Fruit fly (Drosophila melanogaster): ENCODE data around the gene CG4199.
A peak's percentile ranks its signal among the peaks of the same experiment; 100 is the strongest.

The CG4199 gene

DNA sequence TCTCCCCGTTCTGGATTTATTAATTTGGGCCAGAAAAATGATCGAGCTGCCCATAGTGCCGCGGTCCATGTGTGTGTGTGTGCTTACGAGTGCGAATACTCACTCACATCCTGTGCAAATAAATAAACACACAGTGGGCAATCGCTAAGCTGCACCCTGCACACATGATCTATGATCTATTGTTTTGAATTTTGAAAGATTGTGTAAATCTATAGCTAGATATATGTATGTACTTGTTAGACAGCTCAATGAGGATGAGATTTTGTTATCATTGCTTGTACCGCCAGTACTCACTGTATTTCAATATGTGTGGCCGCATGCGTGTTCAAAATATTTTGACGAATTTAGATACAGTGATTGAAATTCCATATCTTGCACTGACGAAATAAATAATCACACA is 9.8 kb upstream of the CG4199 start (continued):
- no peak for TF ChIP-seq croc (GFP tag; conservative IDR thresholded peaks at IDR 0.05)
- no peak for TF ChIP-seq Hr39 (optimal IDR thresholded peaks at IDR 0.05)
- TF ChIP-seq CG11560 (tag; IDR thresholded peaks at IDR 0.05) = peak; percentile 52; the same call in 2 of the 3 replicates
- TF ChIP-seq row (GFP tag; IDR thresholded peaks at IDR 0.05) = peak; percentile 71
- no peak for TF ChIP-seq tll (GFP tag; optimal IDR thresholded peaks at IDR 0.05)
- TF ChIP-seq CG10565 (GFP tag; optimal IDR thresholded peaks at IDR 0.05) = no peak
- peak; percentile 39 for TF ChIP-seq chn (GFP tag; optimal IDR thresholded peaks at IDR 0.05)
- TF ChIP-seq org-1 (GFP tag; optimal IDR thresholded peaks at IDR 0.05) = peak; percentile 26
- TF ChIP-seq CG10431 (GFP tag; optimal IDR thresholded peaks at IDR 0.05) = no peak
- no peak for TF ChIP-seq CG2116 (GFP tag; optimal IDR thresholded peaks at IDR 0.05)
- peak; percentile 43 for TF ChIP-seq CG10366 (GFP tag; IDR thresholded peaks at IDR 0.05)
- peak; percentile 88 for TF ChIP-seq CG12769 (tag; optimal IDR thresholded peaks at IDR 0.05)
- TF ChIP-seq CG31441 (GFP tag; IDR thresholded peaks at IDR 0.05) = no peak
- TF ChIP-seq gce (GFP tag; IDR thresholded peaks at IDR 0.05) = no peak
- TF ChIP-seq CkIIα-i1 (GFP tag; IDR thresholded peaks at IDR 0.05) = no peak
- TF ChIP-seq Adf1 (GFP tag; IDR thresholded peaks at IDR 0.05) = no peak
- peak; percentile 80 for TF ChIP-seq mam (GFP tag; optimal IDR thresholded peaks at IDR 0.05)
- TF ChIP-seq CG7928 (GFP tag; optimal IDR thresholded peaks at IDR 0.05) = peak; percentile 55
- no peak for TF ChIP-seq vnd (GFP tag; IDR thresholded peaks at IDR 0.05; ENCODE audit: partially characterized antibody)
- peak; percentile 40 for TF ChIP-seq Usf (GFP tag; optimal IDR thresholded peaks at IDR 0.05)
- no peak for TF ChIP-seq unc-4 (GFP tag; IDR thresholded peaks at IDR 0.05; ENCODE audit: partially characterized antibody)
- TF ChIP-seq CG12071 (GFP tag; optimal IDR thresholded peaks at IDR 0.05) = peak; percentile 53
- TF ChIP-seq shn (GFP tag; optimal IDR thresholded peaks at IDR 0.05) = no peak
- TF ChIP-seq CG32772 (GFP tag; IDR thresholded peaks at IDR 0.05) = no peak
- no peak for TF ChIP-seq CG32767 (GFP tag; IDR thresholded peaks at IDR 0.05)
- no peak for TF ChIP-seq CG17612 (GFP tag; IDR thresholded peaks at IDR 0.05)
- no peak for TF ChIP-seq CG6654 (GFP tag; optimal IDR thresholded peaks at IDR 0.05)
- TF ChIP-seq CG17568 (GFP tag; optimal IDR thresholded peaks at IDR 0.05) = no peak
- no peak for TF ChIP-seq Oaz (GFP tag; IDR thresholded peaks at IDR 0.05)
- TF ChIP-seq scrt (GFP tag; optimal IDR thresholded peaks at IDR 0.05) = peak; percentile 49
- no peak for TF ChIP-seq ewg (GFP tag; optimal IDR thresholded peaks at IDR 0.05)
- TF ChIP-seq sens-2 (GFP tag; IDR thresholded peaks at IDR 0.05) = no peak
- no peak for TF ChIP-seq Six4 (GFP tag; optimal IDR thresholded peaks at IDR 0.05)
- no peak for TF ChIP-seq CG4730 (GFP tag; IDR thresholded peaks at IDR 0.05)
- TF ChIP-seq CG17829 (tag; optimal IDR thresholded peaks at IDR 0.05) = no peak
- no peak for TF ChIP-seq fru (optimal IDR thresholded peaks at IDR 0.05)
- peak in 1 of 2 experiments; percentile 61 for TF ChIP-seq bsh (GFP tag; optimal IDR thresholded peaks at IDR 0.05)
- no peak for TF ChIP-seq nerfin-1 (tag; optimal IDR thresholded peaks at IDR 0.05)
- no peak for TF ChIP-seq tup (GFP tag; optimal IDR thresholded peaks at IDR 0.05)
- peak; percentile 53; the same call in 1 of the 2 replicates for TF ChIP-seq Poxn (GFP tag; IDR thresholded peaks at IDR 0.05)
- peak; percentile 23 for TF ChIP-seq Ravus (GFP tag; IDR thresholded peaks at IDR 0.05)
- peak; percentile 77 for TF ChIP-seq Fer3 (tag; optimal IDR thresholded peaks at IDR 0.05)
- TF ChIP-seq tx (GFP tag; optimal IDR thresholded peaks at IDR 0.05) = peak; percentile 1
- TF ChIP-seq Hr51 (GFP tag; optimal IDR thresholded peaks at IDR 0.05) = peak; percentile 18 to 42
- TF ChIP-seq CG1832 (GFP tag; optimal IDR thresholded peaks at IDR 0.05) = no peak
- no peak for TF ChIP-seq Trl (optimal IDR thresholded peaks at IDR 0.05)
- TF ChIP-seq Trl (GFP tag; optimal IDR thresholded peaks at IDR 0.05) = peak; percentile 24
- TF ChIP-seq CG32532 (GFP tag; IDR thresholded peaks at IDR 0.05) = peak; percentile 86
- TF ChIP-seq twi (tag; optimal IDR thresholded peaks at IDR 0.05) = no peak
- peak; percentile 77 for TF ChIP-seq sob (GFP tag; IDR thresholded peaks at IDR 0.05)
- no peak for TF ChIP-seq Nf-YC (tag; optimal IDR thresholded peaks at IDR 0.05)
- TF ChIP-seq CG1603 (tag; optimal IDR thresholded peaks at IDR 0.05) = peak; percentile 53

All from whole organism, embryonic.